Fruit fly (Drosophila melanogaster) whole organism, wandering third instar larva: ENCODE measurements around the gene CG42671.

Experiments used
- Abd-B ChIP-seq: fragments of >200 bp; optimal IDR thresholded peaks from 2 replicates; lab custom pipeline; 2017; ENCODE audit warnings: missing biosample characterization, missing genetic modification characterization
- CG32264 ChIP-seq: fragments of 200-800 bp; sonication (Bioruptor generic); optimal IDR thresholded peaks from 2 replicates; lab custom pipeline; 2016; ENCODE audit warnings: missing biosample characterization, missing genetic modification characterization
- CG9705 ChIP-seq: fragments of 200-800 bp; sonication (Bioruptor generic); optimal IDR thresholded peaks from 2 replicates; lab custom pipeline; 2018; ENCODE audit warnings: missing biosample characterization, mild to moderate bottlenecking, missing genetic modification characterization
- Dfd ChIP-seq: fragments of >200 bp; optimal IDR thresholded peaks from 2 replicates; lab custom pipeline; 2017; ENCODE audit warnings: missing biosample characterization, missing genetic modification characterization
- Dif ChIP-seq: fragments of 200-275, 200-300 bp; sonication (Bioruptor generic); optimal IDR thresholded peaks from 2 replicates; lab custom pipeline; 2018; ENCODE audit warnings: missing biosample characterization, missing genetic modification characterization; ENCODE audit not compliant: partially characterized antibody
- HLH106 ChIP-seq: fragments of 200-800 bp; optimal IDR thresholded peaks from 3 replicates; lab custom pipeline; 2019; ENCODE audit warnings: missing biosample characterization, mild to moderate bottlenecking, missing genetic modification characterization, moderate library complexity
- Hr78 ChIP-seq: fragments of >200 bp; optimal IDR thresholded peaks from 2 replicates; lab custom pipeline; 2017; ENCODE audit warnings: missing biosample characterization, missing genetic modification characterization
- Hr83 ChIP-seq: fragments of 200-300 bp; sonication (Bioruptor generic); optimal IDR thresholded peaks from 2 replicates; lab custom pipeline; 2016; ENCODE audit warnings: missing biosample characterization, mild to moderate bottlenecking, missing genetic modification characterization, moderate library complexity; ENCODE audit not compliant: poor library complexity, severe bottlenecking
- OdsH ChIP-seq: fragments of 200-800 bp; sonication (Bioruptor generic); optimal IDR thresholded peaks from 2 replicates; lab custom pipeline; 2016; ENCODE audit warnings: missing biosample characterization, mild to moderate bottlenecking, missing genetic modification characterization
- Rel ChIP-seq, 2 experiments: fragments of 200-800 bp; sonication (Bioruptor generic) in 1 of 2; optimal IDR thresholded peaks; 2 replicates in 1 of 2; 3 replicates in 1 of 2; lab custom pipeline; 2016 to 2019; ENCODE audit warnings: mild to moderate bottlenecking in 2 of 2, missing biosample characterization in 2 of 2, missing genetic modification characterization in 2 of 2, moderate library complexity in 1 of 2
- Sp1 ChIP-seq: fragments of 200-800 bp; sonication (Bioruptor generic); optimal IDR thresholded peaks from 3 replicates; lab custom pipeline; 2019; ENCODE audit warnings: missing biosample characterization, mild to moderate bottlenecking, missing genetic modification characterization, moderate library complexity
- Vsx2 ChIP-seq: fragments of 200-300, 225-300 bp; sonication (Bioruptor generic); optimal IDR thresholded peaks from 2 replicates; lab custom pipeline; 2018; ENCODE audit warnings: missing biosample characterization, missing genetic modification characterization; ENCODE audit not compliant: partially characterized antibody
- br ChIP-seq: fragments of 200-800 bp; sonication (Bioruptor generic); optimal IDR thresholded peaks from 2 replicates; lab custom pipeline; 2016; ENCODE audit warnings: missing biosample characterization, missing genetic modification characterization
- brk ChIP-seq: fragments of 200-800 bp; sonication (Bioruptor generic); optimal IDR thresholded peaks from 2 replicates; lab custom pipeline; 2016; ENCODE audit warnings: missing biosample characterization, mild to moderate bottlenecking, missing genetic modification characterization
- dmrt93B ChIP-seq: fragments of 200-800 bp; sonication (Bioruptor generic); optimal IDR thresholded peaks from 2 replicates; lab custom pipeline; 2018; ENCODE audit warnings: missing biosample characterization, mild to moderate bottlenecking, missing genetic modification characterization
- dsf ChIP-seq: sonication (Bioruptor generic); optimal IDR thresholded peaks from 2 replicates; lab custom pipeline; 2016; ENCODE audit warnings: missing biosample characterization, missing genetic modification characterization, borderline replicate concordance
- ey ChIP-seq: fragments of 200-800 bp; sonication (Bioruptor generic); optimal IDR thresholded peaks from 2 replicates; lab custom pipeline; 2016; ENCODE audit warnings: missing biosample characterization, missing genetic modification characterization
- foxo ChIP-seq, 2 experiments: fragments of 200-800 bp; sonication (Bioruptor generic); optimal IDR thresholded peaks; 2 replicates in 1 of 2; 3 replicates in 1 of 2; lab custom pipeline; 2016 to 2017; ENCODE audit warnings: missing biosample characterization in 2 of 2, missing genetic modification characterization in 2 of 2
- fru ChIP-seq: fragments of 200-800 bp; sonication (Bioruptor generic); optimal IDR thresholded peaks from 3 replicates; lab custom pipeline; 2016; ENCODE audit warnings: missing biosample characterization, mild to moderate bottlenecking, missing genetic modification characterization
- h ChIP-seq: fragments of 200-800 bp; sonication (Bioruptor generic); optimal IDR thresholded peaks from 3 replicates; lab custom pipeline; 2016; ENCODE audit warnings: missing biosample characterization, mild to moderate bottlenecking, missing genetic modification characterization
- jim ChIP-seq: fragments of 175-275, 200-325 bp; sonication (Bioruptor generic); optimal IDR thresholded peaks from 2 replicates; lab custom pipeline; 2016; ENCODE audit warnings: missing biosample characterization, mild to moderate bottlenecking, missing genetic modification characterization
- lola ChIP-seq: fragments of >200 bp; optimal IDR thresholded peaks from 2 replicates; lab custom pipeline; 2017; ENCODE audit warnings: missing biosample characterization, missing genetic modification characterization
- pan ChIP-seq: fragments of >200 bp; optimal IDR thresholded peaks from 2 replicates; lab custom pipeline; 2017
- psq ChIP-seq: fragments of 200-800 bp; sonication (Bioruptor generic); optimal IDR thresholded peaks from 3 replicates; lab custom pipeline; 2017; ENCODE audit warnings: missing biosample characterization, mild to moderate bottlenecking, missing genetic modification characterization, moderate library complexity
- rgr ChIP-seq: fragments of 200-800 bp; sonication (Bioruptor generic); optimal IDR thresholded peaks from 3 replicates; lab custom pipeline; 2016; ENCODE audit warnings: missing biosample characterization, mild to moderate bottlenecking, missing genetic modification characterization
- sage ChIP-seq: fragments of 200-800 bp; sonication (Bioruptor generic); optimal IDR thresholded peaks from 2 replicates; lab custom pipeline; 2016; ENCODE audit warnings: missing biosample characterization, mild to moderate bottlenecking, missing genetic modification characterization
- sv ChIP-seq: fragments of 200-800 bp; sonication (Bioruptor generic); optimal IDR thresholded peaks from 3 replicates; lab custom pipeline; 2016; ENCODE audit warnings: missing biosample characterization, missing genetic modification characterization
- tai ChIP-seq: sonication (Bioruptor generic); optimal IDR thresholded peaks from 2 replicates; lab custom pipeline; 2016; ENCODE audit warnings: missing biosample characterization, missing genetic modification characterization
- woc ChIP-seq: sonication (Bioruptor generic); optimal IDR thresholded peaks from 2 replicates; lab custom pipeline; 2016; ENCODE audit warnings: missing biosample characterization, mild to moderate bottlenecking, missing genetic modification characterization

Gene CG42671

DNA sequence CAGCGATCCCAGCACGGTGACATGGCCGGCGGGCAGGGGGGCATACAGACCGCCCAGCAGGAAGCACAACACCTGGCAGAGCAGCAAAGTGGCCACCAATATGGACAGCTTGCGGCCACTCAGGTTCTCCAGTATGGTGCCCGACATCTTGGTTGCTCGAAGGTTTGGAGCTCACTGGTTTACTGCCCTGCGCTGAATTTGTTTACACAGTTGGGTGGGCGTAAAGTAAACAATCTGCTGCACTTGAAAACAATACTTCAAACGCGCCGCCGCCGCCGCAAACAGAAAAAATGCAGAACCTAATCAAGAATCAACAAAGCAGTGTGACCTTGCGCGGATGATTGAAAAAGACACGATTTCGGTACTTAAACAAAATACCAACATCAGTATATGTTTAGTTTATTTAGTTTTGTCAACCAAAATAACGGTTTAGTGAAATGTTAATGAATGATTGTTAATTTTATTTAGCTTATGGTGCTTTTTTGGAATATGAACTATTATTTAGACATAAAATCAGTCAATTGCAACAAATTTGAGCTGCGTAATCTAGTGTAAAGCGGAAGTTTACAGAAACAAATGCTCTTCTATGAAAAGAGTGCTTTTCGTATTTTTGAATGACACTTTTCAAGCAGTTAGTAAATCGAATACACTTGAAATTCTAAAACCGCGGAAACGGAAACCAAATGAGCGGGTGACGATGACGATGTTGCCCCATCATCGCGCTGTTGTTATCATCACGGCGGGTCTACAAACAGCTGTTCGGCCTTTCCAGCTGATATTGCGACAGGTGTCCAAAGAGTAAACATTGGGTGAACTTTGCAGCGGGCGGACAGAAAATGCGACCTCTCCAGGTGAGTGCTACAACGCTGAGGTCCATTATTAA is 44.8 kb upstream of the CG42671 start, which contains the start of the genes wls and Adck5:
Gene wls, minus strand, starts transcription at position 327 of the 883 bp plus-strand sequence.
Gene Adck5, plus strand, starts transcription at position 519 of the 883 bp plus-strand sequence.
- TF ChIP-seq fru (GFP tag; lab: Kevin White, UChicago): peak; percentile 63
- TF ChIP-seq Hr83 (GFP tag; lab: Kevin White, UChicago): peak; percentile 87
- TF ChIP-seq br: peak; percentile 80
- TF ChIP-seq foxo (GFP tag; optimal IDR thresholded peaks at IDR 0.05; lab: Kevin White, UChicago): peak in 1 of 2 experiments; percentile 30
- TF ChIP-seq HLH106 (tag; lab: Kevin White, UChicago): peak; percentile 45
- TF ChIP-seq ey (GFP tag; lab: Kevin White, UChicago): peak; percentile 15
- no peak for TF ChIP-seq Hr78 (GFP tag; lab: Kevin White, UChicago)
- peak; percentile 9 for TF ChIP-seq psq
- TF ChIP-seq pan (lab: Kevin White, UChicago): no peak
- TF ChIP-seq rgr: peak; percentile 82
- TF ChIP-seq Sp1: peak; percentile 57
- peak; percentile 74 for TF ChIP-seq dmrt93B (GFP tag; lab: Kevin White, UChicago)
- no peak for TF ChIP-seq woc (GFP tag; lab: Kevin White, UChicago)
- TF ChIP-seq OdsH (GFP tag; lab: Kevin White, UChicago): peak; percentile 64
- no peak for TF ChIP-seq Dif (GFP tag; lab: Kevin White, UChicago)
- peak; percentile 72 for TF ChIP-seq h
- TF ChIP-seq CG9705 (GFP tag; lab: Kevin White, UChicago): peak; percentile 56

DNA sequence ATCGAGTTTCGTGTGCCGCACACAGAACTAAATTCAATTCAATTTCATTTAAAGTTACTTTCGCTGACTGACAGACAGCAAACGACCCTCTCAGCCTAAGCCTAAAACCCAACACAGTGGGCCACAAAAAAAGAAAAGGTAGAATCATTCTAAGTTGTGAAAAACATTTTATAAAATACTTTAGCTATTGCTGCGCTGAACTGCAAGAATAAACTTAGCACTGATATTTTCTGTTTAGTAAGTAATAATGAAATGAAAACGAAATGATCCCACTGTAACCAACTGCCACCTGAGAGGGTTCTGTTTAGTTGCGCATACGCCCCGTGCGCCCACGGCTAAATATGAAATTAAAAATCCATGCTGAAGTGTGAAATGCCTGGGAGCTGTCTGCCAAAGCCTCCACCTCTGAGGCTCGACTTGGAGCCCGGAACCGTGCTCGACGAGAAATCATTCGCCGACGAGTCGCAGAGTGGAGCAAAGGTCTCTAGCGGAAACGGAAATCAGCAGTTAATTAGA is 41.2 kb upstream of the CG42671 start, which contains the start of gene CG14142:
Gene CG14142, plus strand, starts transcription at position 466 of the 516 bp plus-strand sequence.
- TF ChIP-seq Vsx2 (GFP tag; lab: Kevin White, UChicago) (no peak), tai (GFP tag; lab: Kevin White, UChicago) (no peak), jim (GFP tag; lab: Kevin White, UChicago) (no peak), pan (lab: Kevin White, UChicago) (no peak), Dif (GFP tag; lab: Kevin White, UChicago) (no peak), psq (no peak), Sp1 (no peak), Abd-B (GFP tag; lab: Kevin White, UChicago) (no peak), lola (GFP tag; lab: Kevin White, UChicago) (no peak)

dm6 chr3L:11182994-11183393 is 31.3 kb upstream of the CG42671 start:
- TF ChIP-seq CG32264 (GFP tag; lab: Kevin White, UChicago) (no peak), h (no peak), Rel (GFP tag; optimal IDR thresholded peaks at IDR 0.05; lab: Kevin White, UChicago) (no peak), Rel (tag; optimal IDR thresholded peaks at IDR 0.05; lab: Kevin White, UChicago) (no peak), Hr78 (GFP tag; lab: Kevin White, UChicago) (no peak), CG9705 (GFP tag; lab: Kevin White, UChicago) (no peak), rgr (no peak), jim (GFP tag; lab: Kevin White, UChicago) (no peak), brk (GFP tag; lab: Kevin White, UChicago) (no peak), sv (GFP tag; lab: Kevin White, UChicago) (no peak), woc (GFP tag; lab: Kevin White, UChicago) (no peak), pan (lab: Kevin White, UChicago) (no peak), OdsH (GFP tag; lab: Kevin White, UChicago) (no peak), lola (GFP tag; lab: Kevin White, UChicago) (no peak), ey (GFP tag; lab: Kevin White, UChicago) (no peak), dsf (no peak), tai (GFP tag; lab: Kevin White, UChicago) (no peak), Vsx2 (GFP tag; lab: Kevin White, UChicago) (no peak), sage (no peak)

DNA sequence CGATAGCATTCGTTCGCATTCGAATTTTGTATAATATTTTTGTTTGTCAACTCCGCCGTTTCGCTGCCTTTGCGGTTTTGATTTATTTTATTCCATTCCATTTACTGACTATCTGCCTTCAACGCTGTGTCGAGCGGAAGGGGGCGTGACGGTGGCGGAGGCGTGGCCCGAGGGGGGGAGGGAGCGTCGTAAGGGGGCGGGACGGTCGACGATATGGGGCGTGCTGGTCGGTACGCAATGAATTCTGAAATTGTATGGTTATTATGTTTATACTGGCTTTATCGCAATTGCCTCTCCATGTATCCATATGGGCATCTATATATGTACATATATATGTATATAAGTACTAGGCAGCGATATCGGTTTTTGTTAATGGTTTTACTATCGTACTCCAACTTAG is 30.3 kb upstream of the CG42671 start:
- TF ChIP-seq Dfd (peak; percentile 81), sv (GFP tag; lab: Kevin White, UChicago) (no peak)
